Worm (Caenorhabditis elegans): Measurements from ENCODE around the gene W06G6.20.

W06G6.20 gene

ce11 chrV:16617462-16617861 lies 30.7 kb downstream of the W06G6.20 start, which contains the start of gene Y70C5A.4:
Y70C5A.4 (plus strand) TSS chrV:16617762.
- TF ChIP-seq pag-3 (tag; optimal IDR thresholded peaks at IDR 0.05; ENCODE audit: borderline replicate concordance) (no peak), odd-2 (tag; optimal IDR thresholded peaks at IDR 0.05) (no peak), ceh-19 (GFP tag; optimal IDR thresholded peaks at IDR 0.05) (no peak), sdc-2 (tag; optimal IDR thresholded peaks at IDR 0.05) (no peak), K02D7.2 (tag; optimal IDR thresholded peaks at IDR 0.05) (no peak), fkh-6 (tag; optimal IDR thresholded peaks at IDR 0.05) (no peak), ceh-31 (tag; optimal IDR thresholded peaks at IDR 0.05) (no peak), ztf-16 (tag; optimal IDR thresholded peaks at IDR 0.05) (no peak), ceh-24 (tag; optimal IDR thresholded peaks at IDR 0.05) (no peak), Y22D7AL.16 (tag; optimal IDR thresholded peaks at IDR 0.05) (no peak), hlh-8 (tag; optimal IDR thresholded peaks at IDR 0.05) (no peak), unc-55 (GFP tag; optimal IDR thresholded peaks at IDR 0.05) (no peak), hlh-30 (tag; optimal IDR thresholded peaks at IDR 0.05; ENCODE audit: insufficient read depth) (no peak), C38D4.7 (GFP tag; optimal IDR thresholded peaks at IDR 0.05) (no peak), ceh-48 (tag; optimal IDR thresholded peaks at IDR 0.05) (no peak), hlh-6 (tag; optimal IDR thresholded peaks at IDR 0.05) (no peak), elt-4 (tag; optimal IDR thresholded peaks at IDR 0.05) (no peak), ceh-6 (GFP tag; optimal IDR thresholded peaks at IDR 0.05) (no peak), ceh-18 (tag; optimal IDR thresholded peaks at IDR 0.05) (no peak), ceh-22 (tag; optimal IDR thresholded peaks at IDR 0.05) (no peak)

DNA sequence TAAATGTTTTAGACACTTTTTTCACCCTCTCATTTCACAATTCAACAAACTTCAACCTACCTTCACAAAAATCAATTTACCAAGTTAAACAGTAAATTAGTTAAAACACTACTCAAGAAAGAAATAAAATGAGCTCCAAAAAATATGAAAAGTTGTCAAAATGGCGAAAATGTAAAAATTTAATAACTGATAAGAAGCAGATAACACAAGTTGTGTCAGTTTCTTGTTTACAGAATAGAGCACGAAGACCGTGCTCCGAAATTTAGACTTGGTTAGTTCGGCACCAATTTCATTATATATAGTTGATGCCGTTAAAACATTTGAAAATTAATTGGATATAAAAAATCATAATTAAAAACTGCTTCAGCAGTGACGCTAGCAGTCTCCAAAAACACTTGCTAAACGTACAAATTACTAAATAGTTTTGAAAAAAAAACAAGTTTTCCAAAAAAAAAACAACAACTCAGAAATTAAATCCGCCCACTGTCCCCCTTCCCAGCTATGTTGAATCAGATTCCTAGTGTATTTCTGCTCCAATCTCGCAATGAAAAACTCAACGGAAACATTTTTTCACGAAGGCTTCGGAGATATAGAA lies 37.3 kb downstream of the W06G6.20 start, which contains the start of gene srw-54:
srw-54 (plus strand) TSS at position 545 of the 595 bp plus-strand sequence.
- no peak for TF ChIP-seq ref-2 (tag; optimal IDR thresholded peaks at IDR 0.05)
- no peak for TF ChIP-seq nfya-1 (tag; optimal IDR thresholded peaks at IDR 0.05)
- no peak for TF ChIP-seq lin-11 (tag; optimal IDR thresholded peaks at IDR 0.05)
- no peak for TF ChIP-seq nhr-11 (tag; optimal IDR thresholded peaks at IDR 0.05)
- TF ChIP-seq ceh-34 (tag; optimal IDR thresholded peaks at IDR 0.05), result no peak
- TF ChIP-seq mec-3 (tag; optimal IDR thresholded peaks at IDR 0.05; ENCODE audit: borderline replicate concordance), result no peak
- no peak for TF ChIP-seq ceh-24 (tag; optimal IDR thresholded peaks at IDR 0.05)
- no peak for TF ChIP-seq hlh-13 (GFP tag; optimal IDR thresholded peaks at IDR 0.05)
- TF ChIP-seq zip-5 (tag; optimal IDR thresholded peaks at IDR 0.05), result no peak
- no peak for TF ChIP-seq dmd-4 (tag; optimal IDR thresholded peaks at IDR 0.05; ENCODE audit: borderline replicate concordance)
- no peak for TF ChIP-seq unc-55 (GFP tag; optimal IDR thresholded peaks at IDR 0.05)
- TF ChIP-seq hlh-8 (tag; optimal IDR thresholded peaks at IDR 0.05), result no peak
- TF ChIP-seq sox-4 (tag; optimal IDR thresholded peaks at IDR 0.05), result no peak
- no peak for TF ChIP-seq ahr-1 (tag; optimal IDR thresholded peaks at IDR 0.05)

DNA sequence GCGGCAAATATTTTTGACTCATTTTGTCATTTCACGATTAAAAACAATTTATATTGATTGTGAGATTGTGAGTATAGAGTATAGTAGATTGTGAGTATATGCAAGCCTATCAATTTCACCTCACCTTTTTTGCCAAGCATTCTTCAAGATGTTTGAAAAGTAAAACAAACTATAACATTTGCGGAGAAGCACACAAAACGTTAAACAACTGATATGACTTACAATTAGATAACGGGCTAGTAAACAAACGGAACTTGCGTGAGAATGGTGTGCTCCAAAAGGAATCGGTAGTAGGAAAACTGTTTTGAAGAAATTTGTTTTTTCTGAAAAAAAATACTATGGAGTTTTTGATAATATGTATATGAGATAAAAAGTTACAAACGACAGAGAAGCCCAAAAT lies 38.1 kb downstream of the W06G6.20 start:
- TF ChIP-seq hlh-15 (tag; optimal IDR thresholded peaks at IDR 0.05) (no peak), hlh-13 (GFP tag; optimal IDR thresholded peaks at IDR 0.05) (no peak), ztf-16 (tag; optimal IDR thresholded peaks at IDR 0.05) (no peak), fkh-6 (tag; optimal IDR thresholded peaks at IDR 0.05) (no peak), unc-55 (GFP tag; optimal IDR thresholded peaks at IDR 0.05) (no peak)

- TF ChIP-seq unc-42 (tag; optimal IDR thresholded peaks at IDR 0.05) (no peak), gmeb-2 (tag; optimal IDR thresholded peaks at IDR 0.05) (no peak), fkh-10 (GFP tag; optimal IDR thresholded peaks at IDR 0.05) (no peak), T23F11.4 (GFP tag; optimal IDR thresholded peaks at IDR 0.05) (no peak), tbx-7 (tag; optimal IDR thresholded peaks at IDR 0.05) (no peak), K09A11.1 (tag; optimal IDR thresholded peaks at IDR 0.05; ENCODE audit: insufficient read depth) (no peak), ttx-3 (tag; optimal IDR thresholded peaks at IDR 0.05) (no peak), ceh-24 (tag; optimal IDR thresholded peaks at IDR 0.05) (no peak), rnt-1 (tag; optimal IDR thresholded peaks at IDR 0.05) (no peak), ceh-18 (tag; optimal IDR thresholded peaks at IDR 0.05) (no peak), C38D4.7 (GFP tag; optimal IDR thresholded peaks at IDR 0.05) (no peak), pax-1 (tag; optimal IDR thresholded peaks at IDR 0.05) (no peak), nhr-11 (tag; optimal IDR thresholded peaks at IDR 0.05) (no peak), ref-2 (tag; optimal IDR thresholded peaks at IDR 0.05) (no peak), tbx-2 (tag; optimal IDR thresholded peaks at IDR 0.05) (no peak), lim-6 (tag; optimal IDR thresholded peaks at IDR 0.05) (no peak), zip-5 (tag; optimal IDR thresholded peaks at IDR 0.05) (no peak), ets-4 (tag; optimal IDR thresholded peaks at IDR 0.05) (no peak)
These were observed 39.7 kb downstream of the W06G6.20 start for ce11 chrV:16608478-16608877.
